Fruit fly (Drosophila melanogaster): ENCODE results near the gene tal-3A.
A peak's percentile ranks its signal among the peaks of the same experiment; 100 is the strongest.

DNA sequence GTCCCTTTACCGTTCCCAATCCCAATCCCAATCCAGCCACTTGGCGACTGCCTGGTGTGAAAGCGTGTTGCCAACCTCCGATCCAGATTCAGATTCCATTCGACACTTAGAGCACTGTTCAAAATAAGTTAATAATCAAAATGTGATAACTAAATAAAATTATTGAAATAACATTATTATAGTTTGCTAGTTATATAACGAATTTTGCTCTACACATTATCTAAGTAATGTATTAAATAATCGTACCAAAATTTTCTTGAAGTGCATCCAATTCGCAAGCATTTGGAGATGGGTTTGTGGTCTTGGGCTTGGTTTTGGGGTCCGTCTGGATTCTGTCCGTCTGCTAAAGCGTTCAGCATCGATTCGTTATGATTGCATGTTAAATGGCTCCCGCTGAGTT is 36.4 kb downstream of the tal-3A start:
- TF ChIP-seq Met (GFP tag; optimal IDR thresholded peaks at IDR 0.05) (peak; percentile 88), achi (GFP tag; optimal IDR thresholded peaks at IDR 0.05) (peak; percentile 72)
